Worm (Caenorhabditis elegans): ENCODE data around the gene ccch-1.

ccch-1 gene

DNA sequence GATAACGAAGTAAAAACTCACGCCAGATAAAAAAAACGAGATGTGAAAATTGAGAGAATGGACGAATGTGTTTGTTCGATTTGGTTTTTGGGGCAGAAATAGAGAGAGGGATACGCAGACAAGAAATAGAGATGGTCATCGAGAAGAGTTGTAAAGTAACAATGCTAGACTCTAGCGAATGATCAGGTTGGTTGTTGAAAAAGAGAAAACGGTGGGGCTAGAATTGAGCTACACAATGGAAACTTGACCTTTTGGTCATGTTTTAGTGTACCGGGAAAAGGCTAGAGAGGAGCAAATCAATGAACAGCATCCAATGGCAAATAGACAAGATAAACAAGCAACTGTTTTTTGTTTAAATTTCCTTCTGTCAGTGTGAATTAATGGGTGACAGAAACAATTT is 37.2 kb upstream of the ccch-1 start, which contains the start of gene dhs-19:
Gene dhs-19 (minus strand): TSS at position 101 of the 400 bp plus-strand sequence.
- TF ChIP-seq ama-1 (optimal IDR thresholded peaks at IDR 0.05) (no peak), ets-7 (tag; optimal IDR thresholded peaks at IDR 0.05) (no peak), hmbx-1 (tag; optimal IDR thresholded peaks at IDR 0.05) (no peak), tra-4 (tag; optimal IDR thresholded peaks at IDR 0.05) (no peak), hmg-4 (GFP tag; optimal IDR thresholded peaks at IDR 0.05) (no peak), B0310.2 (tag; optimal IDR thresholded peaks at IDR 0.05) (no peak), hnd-1 (tag; optimal IDR thresholded peaks at IDR 0.05) (no peak), F13C5.2 (tag; optimal IDR thresholded peaks at IDR 0.05) (no peak), flt-1 (GFP tag; IDR thresholded peaks at IDR 0.05) (no peak), ceh-36 (tag; optimal IDR thresholded peaks at IDR 0.05) (no peak), pes-1 (GFP tag; IDR thresholded peaks at IDR 0.05) (no peak)

DNA sequence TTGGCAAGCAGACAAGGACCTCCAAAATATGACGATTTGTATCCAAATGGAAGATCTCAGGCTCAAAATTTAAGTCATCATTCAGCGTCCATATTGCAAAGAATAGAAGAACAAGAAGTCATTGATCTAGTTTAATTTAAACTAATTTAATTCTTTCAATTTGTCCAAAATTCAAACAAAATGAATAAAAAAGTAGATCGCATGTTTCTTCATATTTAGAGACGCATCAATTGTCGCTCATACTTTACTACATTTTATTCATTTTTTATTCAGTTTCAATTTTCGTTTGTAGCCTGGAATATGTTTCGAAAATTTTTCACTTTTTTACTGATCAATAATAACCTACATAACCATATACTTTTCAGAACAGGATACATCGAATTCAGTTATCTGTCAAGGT is 35.2 kb upstream of the ccch-1 start, which contains the start of gene T11F9.21:
Gene T11F9.21 (plus strand): TSS at position 301 of the 400 bp plus-strand sequence.
- no peak for TF ChIP-seq ceh-36 (tag; optimal IDR thresholded peaks at IDR 0.05)
- no peak for TF ChIP-seq aly-1 (tag; optimal IDR thresholded peaks at IDR 0.05)
- TF ChIP-seq hmbx-1 (tag; optimal IDR thresholded peaks at IDR 0.05) = no peak
- TF ChIP-seq B0310.2 (tag; optimal IDR thresholded peaks at IDR 0.05) = no peak
- TF ChIP-seq flt-1 (GFP tag; IDR thresholded peaks at IDR 0.05) = no peak
- no peak for TF ChIP-seq scrt-1 (GFP tag; IDR thresholded peaks at IDR 0.05)
- TF ChIP-seq tbx-37 (GFP tag; conservative IDR thresholded peaks at IDR 0.05) = no peak

DNA sequence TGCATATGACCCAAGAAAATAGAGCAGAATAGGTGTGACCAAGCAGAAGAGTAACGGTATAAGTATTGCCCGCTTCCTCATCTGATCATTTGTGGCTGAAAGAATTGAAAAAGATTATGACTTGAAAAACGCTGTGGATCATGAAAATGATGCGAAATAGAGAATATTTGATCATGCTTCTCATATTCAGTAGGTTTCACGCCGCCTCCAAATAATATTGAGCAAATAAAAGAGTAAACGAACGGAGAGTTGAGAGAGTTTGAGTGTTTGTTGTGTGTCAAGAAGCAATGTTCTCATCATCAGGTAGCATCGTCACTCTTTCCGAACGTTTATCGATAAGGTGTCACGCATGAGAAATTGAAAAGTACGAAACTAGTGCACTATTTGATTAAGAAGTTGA is 31.3 kb upstream of the ccch-1 start, which contains the start of gene htrl-1:
Gene htrl-1 (minus strand): TSS at position 101 of the 400 bp plus-strand sequence.
- TF ChIP-seq ama-1 (optimal IDR thresholded peaks at IDR 0.05) (no peak), tra-4 (tag; optimal IDR thresholded peaks at IDR 0.05) (no peak), pes-1 (GFP tag; IDR thresholded peaks at IDR 0.05) (no peak), flt-1 (GFP tag; IDR thresholded peaks at IDR 0.05) (no peak), hmg-4 (GFP tag; optimal IDR thresholded peaks at IDR 0.05) (no peak), hnd-1 (tag; optimal IDR thresholded peaks at IDR 0.05) (no peak), tbx-11 (GFP tag; IDR thresholded peaks at IDR 0.05) (no peak), sea-1 (GFP tag; conservative IDR thresholded peaks at IDR 0.05) (no peak), F13C5.2 (tag; optimal IDR thresholded peaks at IDR 0.05) (no peak), scrt-1 (GFP tag; IDR thresholded peaks at IDR 0.05) (no peak), ceh-13 (GFP tag; optimal IDR thresholded peaks at IDR 0.05) (no peak), ets-7 (tag; optimal IDR thresholded peaks at IDR 0.05) (no peak), aly-1 (tag; optimal IDR thresholded peaks at IDR 0.05) (no peak), tbx-37 (GFP tag; conservative IDR thresholded peaks at IDR 0.05) (no peak)

DNA sequence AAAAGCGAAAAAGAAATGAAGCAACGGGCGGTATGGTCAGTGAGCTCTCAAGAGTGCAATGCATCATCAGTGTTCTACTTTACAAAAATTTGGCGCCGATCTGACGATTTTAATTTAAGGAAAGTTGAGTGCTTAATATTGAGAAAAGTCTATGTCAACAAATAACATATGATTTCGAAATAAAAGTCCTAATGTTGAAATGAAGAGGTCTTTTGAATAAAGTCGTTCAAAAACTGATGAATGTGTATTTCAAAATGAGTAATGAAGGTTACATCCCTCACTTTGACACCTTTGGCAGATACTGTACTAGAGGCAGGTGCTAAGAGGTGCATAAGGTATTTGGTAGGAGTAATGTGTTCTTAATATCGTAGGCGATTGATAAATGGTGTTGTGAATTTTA is 30.2 kb upstream of the ccch-1 start:
- TF ChIP-seq ceh-36 (tag; optimal IDR thresholded peaks at IDR 0.05) (no peak), scrt-1 (GFP tag; IDR thresholded peaks at IDR 0.05) (no peak)

DNA sequence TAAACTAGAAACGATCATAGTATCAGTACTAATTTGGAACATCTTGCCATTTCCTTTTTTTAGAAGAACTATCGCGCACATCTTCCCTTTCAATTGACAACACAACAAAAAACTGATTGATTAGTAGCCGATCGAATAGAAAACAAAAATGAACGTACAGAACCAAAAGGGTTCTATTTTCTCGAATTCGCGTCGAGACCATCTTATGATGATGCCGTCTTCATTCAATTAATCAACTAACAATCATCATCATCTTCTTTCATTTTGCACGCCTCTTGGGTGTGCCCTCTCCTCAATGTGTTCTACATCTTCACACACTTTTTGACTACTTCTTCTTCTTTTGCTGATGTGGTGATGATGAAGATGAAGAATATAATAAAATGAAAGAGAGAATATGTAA is 27.8 kb upstream of the ccch-1 start:
- TF ChIP-seq ama-1 (optimal IDR thresholded peaks at IDR 0.05) (no peak), B0310.2 (tag; optimal IDR thresholded peaks at IDR 0.05) (no peak), scrt-1 (GFP tag; IDR thresholded peaks at IDR 0.05) (no peak), hnd-1 (tag; optimal IDR thresholded peaks at IDR 0.05) (no peak), F13C5.2 (tag; optimal IDR thresholded peaks at IDR 0.05) (no peak), tra-4 (tag; optimal IDR thresholded peaks at IDR 0.05) (no peak), ceh-13 (GFP tag; optimal IDR thresholded peaks at IDR 0.05) (no peak), ets-7 (tag; optimal IDR thresholded peaks at IDR 0.05) (no peak), sea-1 (GFP tag; conservative IDR thresholded peaks at IDR 0.05) (no peak), aly-1 (tag; optimal IDR thresholded peaks at IDR 0.05) (no peak)

DNA sequence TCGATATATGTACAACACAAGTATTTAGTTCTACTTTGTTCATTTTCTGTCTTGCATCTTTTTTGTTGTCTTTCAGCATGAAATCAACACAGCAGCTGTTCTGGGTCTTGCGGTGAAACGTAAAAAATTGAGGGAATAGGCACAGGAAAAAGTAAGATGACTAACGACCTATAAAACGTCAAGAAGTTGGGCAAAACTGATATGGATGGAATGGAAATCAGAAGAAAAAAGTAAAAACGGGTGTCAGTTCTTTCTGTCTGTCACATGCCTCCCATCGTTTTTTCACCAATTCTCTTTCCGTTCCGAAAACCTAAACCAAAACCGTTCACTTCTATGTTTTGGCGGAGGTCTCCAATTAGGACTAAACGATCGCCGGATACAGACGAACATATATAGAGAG is 26.7 kb upstream of the ccch-1 start:
- TF ChIP-seq pes-1 (GFP tag; IDR thresholded peaks at IDR 0.05) = no peak
- TF ChIP-seq tra-4 (tag; optimal IDR thresholded peaks at IDR 0.05) = no peak
- no peak for TF ChIP-seq sea-1 (GFP tag; conservative IDR thresholded peaks at IDR 0.05)
- no peak for TF ChIP-seq F13C5.2 (tag; optimal IDR thresholded peaks at IDR 0.05)
- TF ChIP-seq flt-1 (GFP tag; IDR thresholded peaks at IDR 0.05) = no peak
- no peak for TF ChIP-seq aly-1 (tag; optimal IDR thresholded peaks at IDR 0.05)
- TF ChIP-seq hnd-1 (tag; optimal IDR thresholded peaks at IDR 0.05) = no peak
- no peak for TF ChIP-seq scrt-1 (GFP tag; IDR thresholded peaks at IDR 0.05)
- no peak for TF ChIP-seq B0310.2 (tag; optimal IDR thresholded peaks at IDR 0.05)

DNA sequence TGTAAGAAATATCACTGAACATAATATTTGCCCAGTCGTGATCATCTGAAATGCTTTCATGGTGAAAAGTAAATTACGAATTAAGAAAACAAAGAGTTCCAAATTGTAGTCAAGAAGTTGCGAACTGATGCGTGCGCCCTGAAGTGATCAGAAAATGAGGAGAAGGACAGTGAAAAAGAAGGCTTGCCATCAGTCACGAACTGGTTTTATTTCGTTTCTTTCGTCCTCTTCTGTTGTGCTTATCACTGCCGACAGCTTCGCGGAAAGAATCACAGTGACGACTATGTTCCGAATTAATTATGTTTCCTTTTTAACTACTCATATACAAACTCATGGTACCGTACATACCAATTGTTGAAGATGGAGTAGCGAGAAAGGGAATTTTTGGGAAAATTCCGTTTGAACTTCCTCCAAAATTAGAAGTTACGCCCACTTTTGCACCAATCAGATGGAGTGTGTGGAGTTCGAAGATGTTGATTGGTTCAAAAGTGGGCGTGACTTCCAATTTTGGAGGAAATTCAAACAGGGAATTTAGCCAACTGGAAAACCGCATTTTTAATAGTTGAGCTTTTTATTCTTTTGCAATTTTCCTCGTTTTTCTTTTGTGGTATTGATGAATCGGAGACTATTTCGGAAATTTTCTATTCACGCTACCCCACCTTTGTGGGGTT is 24.4 kb upstream of the ccch-1 start, which contains the start of gene C55A6.12:
Gene C55A6.12 (minus strand): TSS at position 51 of the 671 bp plus-strand sequence.
- TF ChIP-seq sea-1 (GFP tag; conservative IDR thresholded peaks at IDR 0.05) (no peak), flt-1 (GFP tag; IDR thresholded peaks at IDR 0.05) (no peak), tbx-37 (GFP tag; conservative IDR thresholded peaks at IDR 0.05) (no peak), tra-4 (tag; optimal IDR thresholded peaks at IDR 0.05) (no peak), pes-1 (GFP tag; IDR thresholded peaks at IDR 0.05) (no peak), B0310.2 (tag; optimal IDR thresholded peaks at IDR 0.05) (no peak), hmbx-1 (tag; optimal IDR thresholded peaks at IDR 0.05) (no peak)

DNA sequence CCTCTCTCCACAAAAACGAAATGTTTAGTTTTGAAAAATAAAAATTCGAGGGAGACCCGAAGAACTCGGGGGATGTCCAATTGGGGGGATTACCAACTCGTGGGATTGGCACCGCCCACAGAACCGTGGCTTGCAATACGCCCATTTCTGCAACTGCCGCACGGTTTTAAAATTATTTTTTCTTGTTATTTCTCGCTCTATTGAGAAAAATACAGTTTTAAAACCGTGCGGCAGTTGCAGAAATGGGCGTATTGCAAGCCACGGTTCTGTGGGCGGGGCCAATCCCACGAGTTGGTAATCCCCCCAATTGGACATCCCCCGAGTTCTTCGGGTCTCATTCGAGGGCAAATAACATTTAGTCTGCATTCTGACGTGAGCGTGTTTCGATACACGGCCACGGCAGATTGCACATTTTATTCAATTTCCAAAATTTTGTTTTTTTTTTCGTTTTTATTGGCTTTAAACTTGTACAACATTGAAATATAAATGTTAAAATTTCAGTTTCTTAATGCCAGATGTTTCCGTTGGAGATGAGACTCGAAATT is 22.7 kb upstream of the ccch-1 start, which contains the start of the genes C55A6.1 and C55A6.10:
Gene C55A6.1 (minus strand): TSS at position 116 of the 545 bp plus-strand sequence.
Gene C55A6.10 (plus strand): TSS at position 495 of the 545 bp plus-strand sequence.
- 0 out of 2 replicates have a peak, but pooled peaks have one; percentile 53 for TF ChIP-seq scrt-1 (GFP tag; IDR thresholded peaks at IDR 0.05)
- TF ChIP-seq sea-1 (GFP tag; conservative IDR thresholded peaks at IDR 0.05) = peak; percentile 57; the same call in 1 of the 2 replicates
- TF ChIP-seq ets-7 (tag; optimal IDR thresholded peaks at IDR 0.05) = peak; percentile 15
- TF ChIP-seq tbx-11 (GFP tag; IDR thresholded peaks at IDR 0.05) = peak; percentile 62; the same call in 1 of the 2 replicates
